Fruit fly (Drosophila melanogaster): Measurements from ENCODE around the gene CG14974.

CG14974 gene

dm6 chr3L:3632500-3633183, 11.8 kb upstream of the CG14974 start (continued):
- TF ChIP-seq CG15514 (GFP tag; optimal IDR thresholded peaks at IDR 0.05), result peak; percentile 65
- peak; percentile 69 for TF ChIP-seq CG34376 (GFP tag; optimal IDR thresholded peaks at IDR 0.05)
- peak; percentile 79 for TF ChIP-seq gsb (GFP tag; IDR thresholded peaks at IDR 0.05)
- TF ChIP-seq Hey (tag; optimal IDR thresholded peaks at IDR 0.05), result no peak
- peak; percentile 93 for TF ChIP-seq CG3847 (GFP tag; IDR thresholded peaks at IDR 0.05)
- peak; percentile 15 for TF ChIP-seq lilli (GFP tag; optimal IDR thresholded peaks at IDR 0.05)
- peak; percentile 80 for TF ChIP-seq Lim3 (GFP tag; IDR thresholded peaks at IDR 0.05)
- TF ChIP-seq CG4282 (GFP tag; optimal IDR thresholded peaks at IDR 0.05), result no peak
- no peak for TF ChIP-seq CG10565 (GFP tag; optimal IDR thresholded peaks at IDR 0.05)
- peak; percentile 46 for TF ChIP-seq CG12104 (GFP tag; optimal IDR thresholded peaks at IDR 0.05)
- peak; percentile 48 for TF ChIP-seq danr (GFP tag; IDR thresholded peaks at IDR 0.05)
- peak; percentile 88 for TF ChIP-seq CG32532 (GFP tag; IDR thresholded peaks at IDR 0.05)
- TF ChIP-seq tgo (GFP tag; IDR thresholded peaks at IDR 0.05), result peak; percentile 89
- TF ChIP-seq CG10979 (tag; optimal IDR thresholded peaks at IDR 0.05), result peak; percentile 58
- no peak for TF ChIP-seq Myb (GFP tag; optimal IDR thresholded peaks at IDR 0.05)
- TF ChIP-seq Awh (GFP tag; IDR thresholded peaks at IDR 0.05), result peak; percentile 78
- no peak for TF ChIP-seq jumu (GFP tag; optimal IDR thresholded peaks at IDR 0.05)
- peak; percentile 92 for TF ChIP-seq CoRest (tag; optimal IDR thresholded peaks at IDR 0.05)
- TF ChIP-seq Fer3 (tag; optimal IDR thresholded peaks at IDR 0.05), result peak; percentile 64
- TF ChIP-seq bsh (GFP tag; optimal IDR thresholded peaks at IDR 0.05), result peak; percentile 30 to 72
- peak; percentile 59; the same call in 1 of the 3 replicates for TF ChIP-seq gce (GFP tag; IDR thresholded peaks at IDR 0.05)
- no peak for TF ChIP-seq mirr (GFP tag; optimal IDR thresholded peaks at IDR 0.05)
- no peak for TF ChIP-seq Ets97D (GFP tag; optimal IDR thresholded peaks at IDR 0.05)
- no peak for TF ChIP-seq CG12769 (tag; optimal IDR thresholded peaks at IDR 0.05)
- TF ChIP-seq Dfd (GFP tag; optimal IDR thresholded peaks at IDR 0.05), result no peak
- no peak for TF ChIP-seq mld (GFP tag; IDR thresholded peaks at IDR 0.05; ENCODE audit: partially characterized antibody)
- TF ChIP-seq nmo (GFP tag; optimal IDR thresholded peaks at IDR 0.05), result peak; percentile 89
- no peak for TF ChIP-seq fd102C (GFP tag; optimal IDR thresholded peaks at IDR 0.05)
- TF ChIP-seq sima (GFP tag; optimal IDR thresholded peaks at IDR 0.05), result no peak
- peak; percentile 72 for TF ChIP-seq tin (GFP tag; optimal IDR thresholded peaks at IDR 0.05)
- peak; percentile 63 for TF ChIP-seq CG15011 (GFP tag; optimal IDR thresholded peaks at IDR 0.05)
- peak; percentile 85 for TF ChIP-seq odd (GFP tag; optimal IDR thresholded peaks at IDR 0.05)
- TF ChIP-seq cwo (GFP tag; optimal IDR thresholded peaks at IDR 0.05), result peak; percentile 74
- TF ChIP-seq Taf1 (GFP tag; IDR thresholded peaks at IDR 0.05), result peak; percentile 82
- TF ChIP-seq CG31224 (GFP tag; IDR thresholded peaks at IDR 0.05), result peak; percentile 84
- TF ChIP-seq bab2 (GFP tag; optimal IDR thresholded peaks at IDR 0.05), result peak; percentile 18
- no peak for TF ChIP-seq fru (optimal IDR thresholded peaks at IDR 0.05)
- peak; percentile 85 for TF ChIP-seq CG17361 (GFP tag; IDR thresholded peaks at IDR 0.05)
- TF ChIP-seq psq (GFP tag; optimal IDR thresholded peaks at IDR 0.05), result peak; percentile 12
- TF ChIP-seq CG31441 (GFP tag; IDR thresholded peaks at IDR 0.05), result peak; percentile 73
- no peak for TF ChIP-seq Mad (GFP tag; optimal IDR thresholded peaks at IDR 0.05)
- TF ChIP-seq sens (GFP tag), result peak; percentile 81
- TF ChIP-seq CG18011 (GFP tag; optimal IDR thresholded peaks at IDR 0.05), result peak; percentile 65
- no peak for TF ChIP-seq shn (GFP tag; optimal IDR thresholded peaks at IDR 0.05)
- TF ChIP-seq zf30C (GFP tag; optimal IDR thresholded peaks at IDR 0.05), result no peak
- TF ChIP-seq aop (GFP tag; IDR thresholded peaks at IDR 0.05), result no peak
- peak; percentile 5 for TF ChIP-seq pnt (GFP tag; optimal IDR thresholded peaks at IDR 0.05)
- TF ChIP-seq dm (GFP tag; optimal IDR thresholded peaks at IDR 0.05), result no peak
- TF ChIP-seq CG10431 (GFP tag; optimal IDR thresholded peaks at IDR 0.05), result peak; percentile 30
- peak; percentile 9 for TF ChIP-seq Med (GFP tag)
- peak; percentile 48; the same call in 1 of the 2 replicates for TF ChIP-seq MBD-R2 (GFP tag; IDR thresholded peaks at IDR 0.05)

Measured in whole organism, embryonic.